Fruit fly (Drosophila melanogaster) whole organism, adult: ENCODE measurements around the gene Gr66a.

Experiments used
- CG11617 ChIP-seq: fragments of 200-800 bp; sonication (Bioruptor generic); optimal IDR thresholded peaks from 2 replicates; lab custom pipeline; 2017; ENCODE audit warnings: mild to moderate bottlenecking, missing biosample characterization, missing genetic modification reagents, missing genetic modification characterization
- CG12768 ChIP-seq: fragments of 200-800 bp; sonication (Bioruptor generic); optimal IDR thresholded peaks from 2 replicates; lab custom pipeline; 2017; ENCODE audit warnings: missing biosample characterization, missing genetic modification characterization, mild to moderate bottlenecking, moderate library complexity, missing genetic modification reagents
- CG14711 ChIP-seq: fragments of 200-800 bp; sonication (Bioruptor generic); optimal IDR thresholded peaks from 2 replicates; lab custom pipeline; 2018; ENCODE audit warnings: missing biosample characterization, mild to moderate bottlenecking, missing genetic modification characterization, moderate library complexity
- CG1620 ChIP-seq: fragments of 200-800 bp; sonication (Bioruptor generic); optimal IDR thresholded peaks from 2 replicates; lab custom pipeline; 2016; ENCODE audit warnings: missing biosample characterization, missing genetic modification characterization
- CG33017 ChIP-seq: fragments of 200-800 bp; sonication (Bioruptor generic); optimal IDR thresholded peaks from 2 replicates; lab custom pipeline; 2018; ENCODE audit warnings: missing biosample characterization, mild to moderate bottlenecking, missing genetic modification characterization, moderate library complexity
- CG5204 ChIP-seq: fragments of 200-800 bp; sonication (Bioruptor generic); optimal IDR thresholded peaks from 2 replicates; lab custom pipeline; 2016; ENCODE audit warnings: missing biosample characterization, missing genetic modification characterization
- CG7045 ChIP-seq: fragments of 200-800 bp; sonication (Bioruptor generic); optimal IDR thresholded peaks from 2 replicates; lab custom pipeline; 2017; ENCODE audit warnings: missing biosample characterization, mild to moderate bottlenecking, missing genetic modification characterization
- CG7101 ChIP-seq: fragments of 200-800 bp; sonication (Bioruptor generic); optimal IDR thresholded peaks from 2 replicates; lab custom pipeline; 2018; ENCODE audit warnings: missing biosample characterization, mild to moderate bottlenecking, missing genetic modification characterization, moderate library complexity
- Clk ChIP-seq: fragments of 200-800 bp; sonication (Bioruptor generic); optimal IDR thresholded peaks from 2 replicates; lab custom pipeline; 2017; ENCODE audit warnings: missing biosample characterization, missing genetic modification characterization
- Crg-1 ChIP-seq: fragments of 200-800 bp; sonication (Bioruptor generic); optimal IDR thresholded peaks from 2 replicates; lab custom pipeline; 2016; ENCODE audit warnings: missing biosample characterization, missing genetic modification characterization
- Hr96 ChIP-seq: fragments of 200-800 bp; sonication (Bioruptor generic); optimal IDR thresholded peaks from 2 replicates; lab custom pipeline; 2016; ENCODE audit warnings: missing biosample characterization, missing genetic modification characterization
- Mnt ChIP-seq: fragments of 200-800 bp; sonication (Bioruptor generic); optimal IDR thresholded peaks from 2 replicates; lab custom pipeline; 2016; ENCODE audit warnings: missing biosample characterization, mild to moderate bottlenecking, missing genetic modification characterization
- bab1 ChIP-seq: fragments of 200-800 bp; sonication (Bioruptor generic); optimal IDR thresholded peaks from 3 replicates; lab custom pipeline; 2019; ENCODE audit warnings: missing biosample characterization, mild to moderate bottlenecking, missing genetic modification characterization, moderate library complexity
- cic ChIP-seq: fragments of 200-800 bp; sonication (Bioruptor generic); optimal IDR thresholded peaks from 2 replicates; lab custom pipeline; 2017; ENCODE audit warnings: missing biosample characterization, mild to moderate bottlenecking, missing genetic modification characterization, moderate library complexity
- cnc ChIP-seq, 2 experiments: fragments of >200 bp; optimal IDR thresholded peaks; 2 replicates each; lab custom pipeline; 2017
- kay ChIP-seq: fragments of 200-800 bp; sonication (Bioruptor generic); peaks from one replicate; lab custom pipeline; 2016; ENCODE audit warnings: missing biosample characterization, missing genetic modification characterization, borderline replicate concordance
- ovo ChIP-seq: fragments of 200-800 bp; sonication (Bioruptor generic); optimal IDR thresholded peaks from 2 replicates; lab custom pipeline; 2016; ENCODE audit warnings: missing biosample characterization, missing genetic modification characterization
- pad ChIP-seq: fragments of 200-800 bp; sonication (Bioruptor generic); optimal IDR thresholded peaks from 3 replicates; lab custom pipeline; 2017; ENCODE audit warnings: missing biosample characterization, missing genetic modification characterization, mild to moderate bottlenecking, moderate library complexity, missing genetic modification reagents
- tj ChIP-seq: fragments of 200-800 bp; sonication (Bioruptor generic); optimal IDR thresholded peaks from 3 replicates; lab custom pipeline; 2017; ENCODE audit warnings: missing biosample characterization, mild to moderate bottlenecking, missing genetic modification characterization, moderate library complexity
- toe ChIP-seq: fragments of 200-800 bp; sonication (Bioruptor generic); optimal IDR thresholded peaks from 2 replicates; lab custom pipeline; 2016; ENCODE audit warnings: missing biosample characterization, missing genetic modification characterization

Gr66a gene

DNA sequence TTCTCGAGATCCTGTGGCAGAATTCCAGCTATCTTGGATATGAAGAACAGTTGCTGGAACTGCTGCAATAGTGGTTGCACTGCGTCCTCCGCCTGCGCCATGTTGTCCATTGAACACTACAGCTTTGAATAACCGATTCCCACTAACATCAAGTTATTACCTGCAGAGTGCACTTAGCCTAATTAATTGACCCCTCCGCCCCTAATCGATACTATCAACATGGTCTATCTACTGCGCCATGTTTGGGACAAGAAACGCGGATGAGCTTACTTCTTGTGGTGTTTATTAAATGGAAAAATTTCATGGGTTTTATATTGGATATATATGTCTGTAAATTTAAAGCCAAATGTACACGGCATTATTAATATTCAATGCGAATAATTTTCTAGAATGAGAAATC is at the start of gene Gr66a:
Gr66a (minus strand) TSS at position 101 of the 400 bp plus-strand sequence.
- no peak for TF ChIP-seq Clk (GFP tag; lab: Kevin White, UChicago)
- TF ChIP-seq tj (GFP tag; lab: Kevin White, UChicago): no peak
- no peak for TF ChIP-seq CG7101 (tag; lab: Kevin White, UChicago)
- TF ChIP-seq CG12768 (GFP tag; lab: Kevin White, UChicago): no peak
- no peak for TF ChIP-seq CG11617
- no peak for TF ChIP-seq Hr96 (GFP tag; lab: Kevin White, UChicago)
- TF ChIP-seq CG1620 (GFP tag; lab: Kevin White, UChicago): no peak
- TF ChIP-seq toe (GFP tag; lab: Kevin White, UChicago): no peak

- no peak for TF ChIP-seq toe (GFP tag; lab: Kevin White, UChicago)
- no peak for TF ChIP-seq CG11617
- TF ChIP-seq Clk (GFP tag; lab: Kevin White, UChicago): no peak
- no peak for TF ChIP-seq pad (GFP tag; lab: Kevin White, UChicago)
- no peak for TF ChIP-seq CG5204 (GFP tag; lab: Kevin White, UChicago)
- no peak for TF ChIP-seq ovo (GFP tag; lab: Kevin White, UChicago)
- no peak for TF ChIP-seq Crg-1
- TF ChIP-seq tj (GFP tag; lab: Kevin White, UChicago): no peak
- no peak for TF ChIP-seq Mnt (GFP tag; lab: Kevin White, UChicago)
- TF ChIP-seq bab1: no peak
- no peak for TF ChIP-seq Hr96 (GFP tag; lab: Kevin White, UChicago)
- no peak for TF ChIP-seq kay (GFP tag; lab: Kevin White, UChicago)
- TF ChIP-seq CG33017: no peak
- no peak for TF ChIP-seq CG7045 (GFP tag; lab: Kevin White, UChicago)
- no peak for TF ChIP-seq CG1620 (GFP tag; lab: Kevin White, UChicago)
Measured at dm6 chr3L:8356196-8356595, 49.4 kb upstream of the Gr66a start, which contains the start of gene Culd. Gene Culd, minus strand, starts transcription at chr3L:8356296.

DNA sequence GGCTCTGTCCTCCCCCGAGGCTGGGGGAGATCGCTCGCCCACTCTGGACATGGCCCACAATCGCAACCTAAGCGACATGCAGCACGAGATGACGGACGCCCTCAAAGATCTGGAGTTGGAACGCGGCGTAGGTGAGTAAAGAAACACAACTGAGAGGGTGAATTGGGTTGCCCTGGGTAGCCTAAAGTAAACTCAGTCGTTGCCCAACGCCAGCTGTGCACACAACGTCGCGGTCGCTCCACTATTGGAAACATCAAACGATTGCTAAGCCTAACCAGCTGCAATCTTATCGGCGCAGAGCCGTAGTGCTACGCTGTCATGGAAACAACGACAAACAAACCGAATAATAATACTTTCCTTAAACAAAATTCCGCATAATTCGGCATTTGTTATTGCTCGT is 40.6 kb upstream of the Gr66a start:
- TF ChIP-seq CG7101 (tag; lab: Kevin White, UChicago): peak; percentile 16
- TF ChIP-seq kay (GFP tag; lab: Kevin White, UChicago): no peak

DNA sequence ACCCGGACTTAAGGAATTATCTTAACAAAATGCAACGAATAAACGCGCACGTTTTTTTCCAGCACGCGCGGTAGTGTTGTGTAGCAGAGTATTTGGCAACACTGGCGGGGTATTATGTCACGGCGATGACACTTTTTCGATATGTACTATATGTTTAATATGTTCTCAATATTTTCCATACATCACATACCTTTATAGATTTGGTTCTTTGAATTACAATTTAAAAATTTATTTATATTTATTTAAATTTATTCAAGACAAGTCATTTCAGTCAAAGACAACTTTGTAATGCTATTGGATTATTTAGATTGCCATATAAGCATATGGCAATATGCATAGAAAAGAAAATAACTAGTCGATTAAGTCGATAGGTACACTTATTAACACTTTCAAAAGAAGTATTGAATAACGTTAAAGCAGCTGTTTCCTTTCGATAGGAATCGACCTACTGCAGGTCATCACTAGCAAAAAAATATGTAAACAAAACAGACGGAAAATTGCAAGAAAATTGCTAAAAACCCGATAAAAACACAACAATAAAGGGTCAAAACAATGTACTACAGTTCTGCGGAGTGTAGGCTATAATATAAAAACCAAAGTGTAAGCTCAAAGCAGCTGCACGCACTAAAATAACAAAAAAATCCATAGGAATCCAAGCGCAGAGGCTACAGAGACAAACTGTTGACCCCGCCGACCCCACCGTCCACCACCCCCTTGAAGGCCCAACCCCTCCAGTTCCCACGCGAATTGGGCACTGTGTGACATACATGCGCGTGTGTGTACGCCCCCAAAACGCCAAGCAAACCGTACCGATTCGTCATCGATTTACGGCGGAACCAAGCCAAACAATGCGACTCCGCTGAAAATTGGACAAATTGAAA is 39.6 kb upstream of the Gr66a start, which contains the start of the genes CG7182 and GAPcenA:
CG7182 (minus strand) TSS at position 283 of the 881 bp plus-strand sequence.
GAPcenA (plus strand) TSS at position 462 of the 881 bp plus-strand sequence.
- TF ChIP-seq Mnt (GFP tag; lab: Kevin White, UChicago) (peak; percentile 94), CG7101 (tag; lab: Kevin White, UChicago) (peak; percentile 89), tj (GFP tag; lab: Kevin White, UChicago) (peak; percentile 62), cnc (optimal IDR thresholded peaks at IDR 0.05; lab: Kevin White, UChicago) (no peak), CG11617 (peak; percentile 88), pad (GFP tag; lab: Kevin White, UChicago) (peak; percentile 81), ovo (GFP tag; lab: Kevin White, UChicago) (peak; percentile 50), CG1620 (GFP tag; lab: Kevin White, UChicago) (peak; percentile 79), toe (GFP tag; lab: Kevin White, UChicago) (peak; percentile 77), CG5204 (GFP tag; lab: Kevin White, UChicago) (no peak), kay (GFP tag; lab: Kevin White, UChicago) (no peak), CG14711 (tag; lab: Kevin White, UChicago) (peak; percentile 89), CG7045 (GFP tag; lab: Kevin White, UChicago) (peak; percentile 80), CG33017 (peak; percentile 83), Clk (GFP tag; lab: Kevin White, UChicago) (peak; percentile 56), Crg-1 (peak; percentile 68), CG12768 (GFP tag; lab: Kevin White, UChicago) (peak; percentile 76), cic (GFP tag; lab: Kevin White, UChicago) (no peak), Hr96 (GFP tag; lab: Kevin White, UChicago) (peak; percentile 65), bab1 (peak; percentile 80)

dm6 chr3L:8345182-8345581 is 38.4 kb upstream of the Gr66a start:
- TF ChIP-seq CG14711 (tag; lab: Kevin White, UChicago) (no peak), bab1 (no peak), CG11617 (no peak), cic (GFP tag; lab: Kevin White, UChicago) (no peak), Crg-1 (no peak), kay (GFP tag; lab: Kevin White, UChicago) (no peak), tj (GFP tag; lab: Kevin White, UChicago) (no peak), Hr96 (GFP tag; lab: Kevin White, UChicago) (no peak), toe (GFP tag; lab: Kevin White, UChicago) (no peak), CG1620 (GFP tag; lab: Kevin White, UChicago) (no peak), CG33017 (no peak), pad (GFP tag; lab: Kevin White, UChicago) (no peak), CG12768 (GFP tag; lab: Kevin White, UChicago) (no peak), CG5204 (GFP tag; lab: Kevin White, UChicago) (no peak), Mnt (GFP tag; lab: Kevin White, UChicago) (no peak), cnc (optimal IDR thresholded peaks at IDR 0.05; lab: Kevin White, UChicago) (no peak), Clk (GFP tag; lab: Kevin White, UChicago) (no peak), ovo (GFP tag; lab: Kevin White, UChicago) (no peak)
